Worm (Caenorhabditis elegans): ENCODE measurements around the gene fbxa-35.

ce11 chrIII:1279197-1279596 is 16.3 kb upstream of the fbxa-35 start:
- TF ChIP-seq flt-1 (GFP tag; IDR thresholded peaks at IDR 0.05) (no peak), klf-2 (GFP tag; conservative IDR thresholded peaks at IDR 0.05) (no peak), ztf-29 (GFP tag; IDR thresholded peaks at IDR 0.05) (no peak), ztf-23 (GFP tag; IDR thresholded peaks at IDR 0.05) (no peak)

Data from whole organism, midembryonic.